Worm (Caenorhabditis elegans) whole organism, late embryonic: ENCODE results near the gene bath-26.
A peak's percentile ranks its signal among the peaks of the same experiment; 100 is the strongest.

Experiments used
- C08G9.2 ChIP-seq: sonication (generic microtip); optimal IDR thresholded peaks from 2 replicates; lab custom pipeline; 2016; ENCODE audit warnings: mild to moderate bottlenecking, missing genetic modification characterization, moderate library complexity, missing compliant biosample characterization
- F13H6.1 ChIP-seq: sonication (generic microtip); optimal IDR thresholded peaks from 2 replicates; lab custom pipeline; 2016; ENCODE audit warnings: missing genetic modification characterization, missing compliant biosample characterization
- K09A11.1 ChIP-seq: sonication (generic microtip); optimal IDR thresholded peaks from 2 replicates; lab custom pipeline; 2017; ENCODE audit warnings: antibody characterized with exemption, mild to moderate bottlenecking, missing genetic modification characterization, missing compliant biosample characterization; ENCODE audit not compliant: insufficient read depth
- ahr-1 ChIP-seq: sonication (generic microtip); optimal IDR thresholded peaks from 2 replicates; lab custom pipeline; 2016; ENCODE audit warnings: missing genetic modification characterization, missing compliant biosample characterization
- ceh-18 ChIP-seq: sonication (generic microtip); optimal IDR thresholded peaks from 2 replicates; lab custom pipeline; 2016; ENCODE audit warnings: missing genetic modification characterization, missing compliant biosample characterization
- ceh-22 ChIP-seq: sonication (generic microtip); optimal IDR thresholded peaks from 2 replicates; lab custom pipeline; 2017; ENCODE audit warnings: missing biosample characterization, missing genetic modification characterization
- ceh-24 ChIP-seq: sonication (generic microtip); optimal IDR thresholded peaks from 2 replicates; lab custom pipeline; 2016; ENCODE audit warnings: mild to moderate bottlenecking, missing genetic modification characterization, missing compliant biosample characterization
- ceh-30 ChIP-seq: fragments of 150-350 bp; optimal IDR thresholded peaks from 2 replicates; lab custom pipeline; 2014; ENCODE audit warnings: missing biosample characterization, missing genetic modification characterization
- ceh-31 ChIP-seq: sonication (generic microtip); optimal IDR thresholded peaks from 2 replicates; lab custom pipeline; 2016; ENCODE audit warnings: missing genetic modification characterization, missing compliant biosample characterization
- ceh-45 ChIP-seq: fragments of 200-800 bp; sonication (Bioruptor generic); IDR thresholded peaks from 2 replicates; pipeline ENCODE4 v1.3.6; 2022; ENCODE audit warnings: missing genetic modification reagents, missing genetic modification characterization, missing compliant biosample characterization
- ceh-9 ChIP-seq: sonication (generic microtip); optimal IDR thresholded peaks from 2 replicates; lab custom pipeline; 2016; ENCODE audit warnings: mild to moderate bottlenecking, missing genetic modification characterization, inconsistent platforms, missing compliant biosample characterization
- che-1 ChIP-seq: sonication (generic microtip); optimal IDR thresholded peaks from 2 replicates; lab custom pipeline; 2016; ENCODE audit warnings: mild to moderate bottlenecking, missing genetic modification characterization, missing compliant biosample characterization
- dmd-4 ChIP-seq: sonication (generic microtip); optimal IDR thresholded peaks from 2 replicates; lab custom pipeline; 2016; ENCODE audit warnings: borderline replicate concordance, missing genetic modification characterization, missing compliant biosample characterization
- dve-1 ChIP-seq: sonication (generic microtip); optimal IDR thresholded peaks from 2 replicates; lab custom pipeline; 2017; ENCODE audit warnings: antibody characterized with exemption, mild to moderate bottlenecking, missing genetic modification characterization, missing compliant biosample characterization
- elt-2 ChIP-seq: sonication (generic microtip); optimal IDR thresholded peaks from 2 replicates; lab custom pipeline; 2016; ENCODE audit warnings: missing genetic modification reagents, missing genetic modification characterization, missing compliant biosample characterization
- ets-4 ChIP-seq: sonication (generic microtip); optimal IDR thresholded peaks from 2 replicates; lab custom pipeline; 2016; ENCODE audit warnings: missing genetic modification characterization, missing compliant biosample characterization
- fax-1 ChIP-seq: sonication (generic microtip); optimal IDR thresholded peaks from 2 replicates; lab custom pipeline; 2016; ENCODE audit warnings: missing genotype, missing genetic modification characterization, missing compliant biosample characterization
- fkh-10 ChIP-seq: fragments of 150-350 bp; optimal IDR thresholded peaks from 2 replicates; lab custom pipeline; 2014; ENCODE audit warnings: missing biosample characterization, missing genetic modification reagents, missing genetic modification characterization
- fkh-6 ChIP-seq: sonication (generic microtip); optimal IDR thresholded peaks from 2 replicates; lab custom pipeline; 2016; ENCODE audit warnings: missing genetic modification characterization, missing compliant biosample characterization
- hlh-13 ChIP-seq: fragments of 200-800 bp; sonication (Bioruptor generic); optimal IDR thresholded peaks from 2 replicates; lab custom pipeline; 2018; ENCODE audit warnings: mild to moderate bottlenecking, missing genetic modification characterization, missing compliant biosample characterization
- hlh-30 ChIP-seq: sonication (generic microtip); optimal IDR thresholded peaks from 2 replicates; lab custom pipeline; 2017; ENCODE audit warnings: antibody characterized with exemption, missing genetic modification characterization, missing compliant biosample characterization; ENCODE audit not compliant: insufficient read depth
- hlh-6 ChIP-seq: sonication (generic microtip); optimal IDR thresholded peaks from 2 replicates; lab custom pipeline; 2016; ENCODE audit warnings: missing genotype, missing genetic modification characterization, missing compliant biosample characterization
- hlh-8 ChIP-seq: sonication (generic microtip); optimal IDR thresholded peaks from 2 replicates; lab custom pipeline; 2016; ENCODE audit warnings: missing genotype, missing genetic modification characterization, missing compliant biosample characterization
- lim-6 ChIP-seq: sonication (generic microtip); optimal IDR thresholded peaks from 2 replicates; lab custom pipeline; 2016; ENCODE audit warnings: missing genetic modification characterization, missing compliant biosample characterization
- lin-11 ChIP-seq: fragments of 200-800 bp; sonication (Bioruptor generic); optimal IDR thresholded peaks from 2 replicates; lab custom pipeline; 2018; ENCODE audit warnings: mild to moderate bottlenecking, missing genetic modification characterization, missing compliant biosample characterization
- madf-2 ChIP-seq: sonication (generic microtip); optimal IDR thresholded peaks from 2 replicates; lab custom pipeline; 2017; ENCODE audit warnings: missing genetic modification characterization, missing compliant biosample characterization
- nfya-1 ChIP-seq: sonication (generic microtip); optimal IDR thresholded peaks from 2 replicates; lab custom pipeline; 2017; ENCODE audit warnings: missing genetic modification characterization, mild to moderate bottlenecking, missing compliant biosample characterization, antibody characterized with exemption, moderate library complexity
- pat-9 ChIP-seq: fragments of 200-800 bp; sonication (Bioruptor generic); optimal IDR thresholded peaks from 2 replicates; lab custom pipeline; 2018; ENCODE audit warnings: mild to moderate bottlenecking, missing genetic modification characterization, moderate library complexity, missing compliant biosample characterization
- pha-4 ChIP-seq: fragments of 150-350 bp; optimal IDR thresholded peaks from 2 replicates; lab custom pipeline; 2018; ENCODE audit warnings: missing biosample characterization, missing genetic modification reagents, missing genetic modification characterization
- pqm-1 ChIP-seq: sonication (generic microtip); optimal IDR thresholded peaks from 2 replicates; lab custom pipeline; 2016; ENCODE audit warnings: missing genetic modification characterization, missing compliant biosample characterization
- sox-4 ChIP-seq: sonication (generic microtip); optimal IDR thresholded peaks from 2 replicates; lab custom pipeline; 2017; ENCODE audit warnings: mild to moderate bottlenecking, missing genetic modification characterization, inconsistent platforms, missing compliant biosample characterization
- tbx-2 ChIP-seq: sonication (generic microtip); optimal IDR thresholded peaks from 2 replicates; lab custom pipeline; 2016; ENCODE audit warnings: missing genetic modification characterization, missing compliant biosample characterization
- unc-3 ChIP-seq, 2 experiments: fragments of 200-800 bp in 1 of 2; sonication (Bioruptor generic) in 1 of 2; sonication (generic microtip) in 1 of 2; conservative IDR thresholded peaks in 1 of 2; optimal IDR thresholded peaks in 1 of 2; 2 replicates each; pipeline versions ENCODE4 v1.3.6 to Lab custom; 2016 to 2022; ENCODE audit warnings: missing compliant biosample characterization in 2 of 2, missing genetic modification characterization in 2 of 2, missing genetic modification reagents in 1 of 2
- unc-42 ChIP-seq: sonication (generic microtip); optimal IDR thresholded peaks from 2 replicates; lab custom pipeline; 2016; ENCODE audit warnings: missing genotype, missing genetic modification characterization, missing compliant biosample characterization
- unc-55 ChIP-seq: sonication (generic microtip); optimal IDR thresholded peaks from 2 replicates; lab custom pipeline; 2017; ENCODE audit warnings: missing biosample characterization, missing genetic modification reagents, missing genetic modification characterization
- unc-86 ChIP-seq: sonication (generic microtip); optimal IDR thresholded peaks from 2 replicates; lab custom pipeline; 2016; ENCODE audit warnings: missing genetic modification characterization, missing compliant biosample characterization
- ztf-16 ChIP-seq: sonication (generic microtip); optimal IDR thresholded peaks from 2 replicates; lab custom pipeline; 2017; ENCODE audit warnings: missing genetic modification characterization, missing compliant biosample characterization

bath-26 gene

DNA sequence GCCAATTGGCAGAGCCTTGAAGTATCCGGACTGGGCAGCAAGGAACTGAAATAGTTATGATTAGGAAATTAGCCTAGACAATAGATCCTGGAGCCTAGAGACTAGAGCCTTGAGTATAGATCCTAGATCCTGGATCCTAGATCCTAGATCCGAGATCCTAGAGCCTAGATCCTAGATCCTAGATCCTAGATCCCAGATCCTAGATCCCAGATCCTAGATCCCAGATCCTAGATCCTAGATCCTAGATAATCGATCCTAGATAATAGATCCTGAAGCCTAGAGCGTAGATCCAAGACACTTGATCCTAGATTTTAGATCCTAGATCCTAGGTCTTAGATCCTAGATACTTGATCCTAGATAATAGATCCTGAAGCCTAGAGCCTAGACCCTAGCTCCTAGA lies 4.4 kb upstream of the bath-26 start:
- TF ChIP-seq elt-2 (tag; lab: Kevin White, UChicago) = no peak
- peak; percentile 98 for TF ChIP-seq dve-1

DNA sequence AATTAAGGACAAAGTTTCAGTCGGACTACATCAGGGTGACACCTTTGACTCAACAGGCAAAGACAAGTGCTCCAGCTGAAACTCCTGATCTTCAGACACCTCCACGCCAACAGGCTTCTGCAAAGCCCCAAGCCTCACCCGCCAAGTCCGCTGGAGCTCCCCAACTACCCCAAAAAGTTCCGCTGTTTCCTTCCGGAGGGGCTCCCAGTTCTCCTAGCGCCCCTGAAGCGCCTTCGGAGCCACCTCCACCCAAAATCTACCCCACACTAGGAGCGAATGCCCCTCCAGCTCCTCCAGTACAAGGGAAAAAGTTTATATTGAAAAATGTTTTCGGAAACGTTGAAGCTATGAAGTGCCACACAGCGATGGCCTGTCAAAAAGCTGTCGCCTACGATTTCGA lies 2.5 kb upstream of the bath-26 start:
- TF ChIP-seq dve-1 (no peak), lim-6 (tag; lab: Kevin White, UChicago) (no peak)

ce11 chrII:1601507-1601906 lies 946 bp upstream of the bath-26 start, which contains the start of gene bath-47:
bath-47 (plus strand) TSS chrII:1601811.
- TF ChIP-seq sox-4 (tag; lab: Kevin White, UChicago) = no peak
- TF ChIP-seq ceh-22 = no peak
- no peak for TF ChIP-seq che-1 (tag; lab: Kevin White, UChicago)
- TF ChIP-seq fax-1 = no peak
- no peak for TF ChIP-seq unc-3 (GFP tag; conservative IDR thresholded peaks at IDR 0.05; lab: Robert Waterston, UW)
- no peak for TF ChIP-seq unc-3 (tag; optimal IDR thresholded peaks at IDR 0.05; lab: Kevin White, UChicago)
- no peak for TF ChIP-seq madf-2 (tag; lab: Kevin White, UChicago)
- TF ChIP-seq ceh-9 (tag; lab: Kevin White, UChicago) = no peak
- no peak for TF ChIP-seq ceh-31 (tag; lab: Kevin White, UChicago)
- no peak for TF ChIP-seq ceh-30 (tag; lab: Kevin White, UChicago)

- TF ChIP-seq hlh-30 (tag; lab: Kevin White, UChicago) = no peak
- TF ChIP-seq hlh-6 (tag; lab: Kevin White, UChicago) = no peak
- no peak for TF ChIP-seq pqm-1 (tag; lab: Kevin White, UChicago)
- TF ChIP-seq C08G9.2 (tag; lab: Kevin White, UChicago) = no peak
- TF ChIP-seq madf-2 (tag; lab: Kevin White, UChicago) = no peak
- no peak for TF ChIP-seq pha-4
Observed at ce11 chrII:1597101-1598088, 3.2 kb downstream of the bath-26 start, which contains the start of gene bath-46. bath-46 (plus strand) TSS chrII:1597906.

- no peak for TF ChIP-seq C08G9.2 (tag; lab: Kevin White, UChicago)
- TF ChIP-seq tbx-2 = no peak
- no peak for TF ChIP-seq lin-11
- no peak for TF ChIP-seq ceh-30 (tag; lab: Kevin White, UChicago)
- no peak for TF ChIP-seq lim-6 (tag; lab: Kevin White, UChicago)
- TF ChIP-seq unc-55 (GFP tag; lab: Kevin White, UChicago) = no peak
- no peak for TF ChIP-seq ceh-18 (tag; lab: Kevin White, UChicago)
- TF ChIP-seq sox-4 (tag; lab: Kevin White, UChicago) = no peak
- TF ChIP-seq fax-1 = no peak
- no peak for TF ChIP-seq ceh-45 (GFP tag; lab: Robert Waterston, UW)
- no peak for TF ChIP-seq fkh-6
- no peak for TF ChIP-seq madf-2 (tag; lab: Kevin White, UChicago)
- no peak for TF ChIP-seq ceh-22
- no peak for TF ChIP-seq ets-4 (tag; lab: Kevin White, UChicago)
- TF ChIP-seq, all 69 proteins: peak for 0
Observed at ce11 chrII:1595137-1595536, 5.4 kb downstream of the bath-26 start, which contains the start of gene clec-20. clec-20 (minus strand) TSS chrII:1595237.

- TF ChIP-seq K09A11.1 (no peak), hlh-13 (GFP tag; lab: Kevin White, UChicago) (no peak), pat-9 (no peak), F13H6.1 (tag; lab: Kevin White, UChicago) (no peak), unc-42 (no peak), hlh-8 (tag; lab: Kevin White, UChicago) (no peak), ahr-1 (tag; lab: Kevin White, UChicago) (no peak), nfya-1 (no peak), ztf-16 (tag; lab: Kevin White, UChicago) (no peak), dmd-4 (tag; lab: Kevin White, UChicago) (no peak), unc-86 (no peak), fkh-10 (GFP tag; lab: Kevin White, UChicago) (no peak), hlh-30 (tag; lab: Kevin White, UChicago) (no peak), ceh-24 (tag; lab: Kevin White, UChicago) (no peak)
Observed at ce11 chrII:1589845-1590244, 10.7 kb downstream of the bath-26 start, which contains the start of gene T07H3.7. T07H3.7 (minus strand) TSS chrII:1589945.
